Fruit fly (Drosophila melanogaster) whole organism, prepupa: ENCODE results near the gene CG44098.
A peak's percentile ranks its signal among the peaks of the same experiment; 100 is the strongest.

Source experiments
- CG31627 ChIP-seq: fragments of 200-800 bp; sonication (Bioruptor generic); optimal IDR thresholded peaks from 3 replicates; lab custom pipeline; 2016; ENCODE audit warnings: missing biosample characterization, missing genetic modification characterization
- CG8319 ChIP-seq: fragments of 200-800 bp; sonication (Bioruptor generic); optimal IDR thresholded peaks from 3 replicates; lab custom pipeline; 2016; ENCODE audit warnings: missing biosample characterization, missing genetic modification characterization
- pdm3 ChIP-seq: fragments of 200-800 bp; sonication (Bioruptor generic); optimal IDR thresholded peaks from 3 replicates; lab custom pipeline; 2016; ENCODE audit warnings: missing biosample characterization, missing genetic modification characterization

- TF ChIP-seq pdm3 (GFP tag; lab: Kevin White, UChicago) (peak; percentile 11), CG31627 (no peak), CG8319 (GFP tag; lab: Kevin White, UChicago) (no peak)
These were observed 33.3 kb upstream of the CG44098 start for dm6 chr3R:4806318-4806757.
